Worm (Caenorhabditis elegans): ENCODE results near the gene srh-74.

srh-74 gene

ce11 chrV:11002434-11002833 lies 46.1 kb downstream of the srh-74 start, which contains the start of gene F53B7.4:
Gene F53B7.4 (minus strand): TSS chrV:11002534.
- TF ChIP-seq F55B11.4 (tag; optimal IDR thresholded peaks at IDR 0.05; ENCODE audit: borderline replicate concordance, insufficient read depth) (no peak), madf-10 (tag; optimal IDR thresholded peaks at IDR 0.05) (no peak), hlh-26 (GFP tag; conservative IDR thresholded peaks at IDR 0.05) (no peak), let-607 (tag; optimal IDR thresholded peaks at IDR 0.05) (no peak), sea-2 (GFP tag; IDR thresholded peaks at IDR 0.05) (no peak), pbrm-1 (GFP tag; IDR thresholded peaks at IDR 0.05) (no peak), lin-40 (tag; optimal IDR thresholded peaks at IDR 0.05) (no peak), F49E8.2 (tag; optimal IDR thresholded peaks at IDR 0.05; ENCODE audit: insufficient read depth) (no peak), lsl-1 (GFP tag; optimal IDR thresholded peaks at IDR 0.05) (no peak)

- TF ChIP-seq F57C9.4 (tag; optimal IDR thresholded peaks at IDR 0.05), result no peak
- no peak for TF ChIP-seq mes-4 (tag; optimal IDR thresholded peaks at IDR 0.05)
- TF ChIP-seq lsy-27 (tag; optimal IDR thresholded peaks at IDR 0.05; ENCODE audit: borderline replicate concordance, insufficient read depth), result no peak
- no peak for TF ChIP-seq Y53G8AR.9 (GFP tag; conservative IDR thresholded peaks at IDR 0.05)
- TF ChIP-seq K12H6.12 (tag; optimal IDR thresholded peaks at IDR 0.05), result no peak
- peak; percentile 79; the same call in 1 of the 2 replicates for TF ChIP-seq mcd-1 (GFP tag; IDR thresholded peaks at IDR 0.05)
- TF ChIP-seq F23B12.7 (tag; optimal IDR thresholded peaks at IDR 0.05; ENCODE audit: insufficient read depth), result peak; percentile 50
- TF ChIP-seq hmg-20 (GFP tag; IDR thresholded peaks at IDR 0.05), result no peak
- no peak for TF ChIP-seq let-526 (GFP tag; IDR thresholded peaks at IDR 0.05)
- no peak for TF ChIP-seq atf-7 (tag; optimal IDR thresholded peaks at IDR 0.05)
- no peak for TF ChIP-seq tlf-1 (GFP tag; optimal IDR thresholded peaks at IDR 0.05)
- TF ChIP-seq nhr-90 (tag; optimal IDR thresholded peaks at IDR 0.05), result no peak
- TF ChIP-seq egl-18 (GFP tag; IDR thresholded peaks at IDR 0.05), result no peak
- TF ChIP-seq B0019.2 (GFP tag; conservative IDR thresholded peaks at IDR 0.05), result no peak
- no peak for TF ChIP-seq C17E4.6 (GFP tag; IDR thresholded peaks at IDR 0.05)
- TF ChIP-seq tbx-9 (tag; optimal IDR thresholded peaks at IDR 0.05; ENCODE audit: borderline replicate concordance), result no peak
- no peak for TF ChIP-seq zim-3 (tag; optimal IDR thresholded peaks at IDR 0.05)
- peak; percentile 56 for TF ChIP-seq dpl-1 (GFP tag; optimal IDR thresholded peaks at IDR 0.05)
- TF ChIP-seq nfya-1 (tag; optimal IDR thresholded peaks at IDR 0.05; ENCODE audit: borderline replicate concordance, insufficient read depth), result no peak
- TF ChIP-seq ceh-27 (GFP tag; optimal IDR thresholded peaks at IDR 0.05), result no peak
- no peak for TF ChIP-seq mel-28 (tag; optimal IDR thresholded peaks at IDR 0.05; ENCODE audit: borderline replicate concordance)
- TF ChIP-seq lin-35 (GFP tag; optimal IDR thresholded peaks at IDR 0.05), result peak in 1 of 3 experiments; percentile 84
- TF ChIP-seq xnd-1 (tag; optimal IDR thresholded peaks at IDR 0.05), result no peak
- no peak for TF ChIP-seq nhr-27 (tag; optimal IDR thresholded peaks at IDR 0.05)
- TF ChIP-seq snpc-3.4 (tag; optimal IDR thresholded peaks at IDR 0.05), result no peak
- no peak for TF ChIP-seq gei-17 (GFP tag; optimal IDR thresholded peaks at IDR 0.05)
- TF ChIP-seq egrh-3 (GFP tag; IDR thresholded peaks at IDR 0.05), result no peak
- no peak for TF ChIP-seq ceh-58 (GFP tag; IDR thresholded peaks at IDR 0.05)
- no peak for TF ChIP-seq madf-3 (GFP tag; IDR thresholded peaks at IDR 0.05)
- no peak for TF ChIP-seq Y95B8A.8 (GFP tag; IDR thresholded peaks at IDR 0.05)
- peak; percentile 85 for TF ChIP-seq attf-5 (GFP tag; optimal IDR thresholded peaks at IDR 0.05)
- TF ChIP-seq aptf-2 (GFP tag; conservative IDR thresholded peaks at IDR 0.05), result no peak
- TF ChIP-seq ztf-26 (tag; optimal IDR thresholded peaks at IDR 0.05), result no peak
- no peak for TF ChIP-seq madf-8 (GFP tag; conservative IDR thresholded peaks at IDR 0.05)
- TF ChIP-seq T26A5.8 (tag; optimal IDR thresholded peaks at IDR 0.05), result no peak
- TF ChIP-seq cebp-2 (GFP tag; IDR thresholded peaks at IDR 0.05), result no peak
- no peak for TF ChIP-seq ztf-6 (GFP tag; IDR thresholded peaks at IDR 0.05)
- no peak for TF ChIP-seq rec-8 (tag; optimal IDR thresholded peaks at IDR 0.05)
Measured at ce11 chrV:11000650-11001049, 47.9 kb downstream of the srh-74 start, which contains the start of gene isy-1. Gene isy-1 (minus strand): TSS chrV:11000699.
